Worm (Caenorhabditis elegans) whole organism, L2 larva: ENCODE data around the gene clec-143.

ENCODE experiments used
- C34F6.9 ChIP-seq: fragments of 150-350 bp; optimal IDR thresholded peaks from 2 replicates; lab custom pipeline; 2014; ENCODE audit warnings: missing biosample characterization, missing genetic modification characterization
- nhr-11 ChIP-seq: fragments of 150-350 bp; optimal IDR thresholded peaks from 2 replicates; lab custom pipeline; 2014; ENCODE audit warnings: missing biosample characterization, missing genetic modification characterization
- sma-3 ChIP-seq: sonication (generic microtip); optimal IDR thresholded peaks from 2 replicates; lab custom pipeline; 2016; ENCODE audit warnings: missing genetic modification reagents, missing genetic modification characterization, missing compliant biosample characterization
- snpc-4 ChIP-seq: fragments of 150-350 bp; optimal IDR thresholded peaks from 2 replicates; lab custom pipeline; 2014; ENCODE audit warnings: missing biosample characterization, missing genetic modification characterization
- ztf-11 ChIP-seq: sonication (generic microtip); optimal IDR thresholded peaks from 2 replicates; lab custom pipeline; 2017; ENCODE audit warnings: missing biosample characterization, missing genetic modification characterization

DNA sequence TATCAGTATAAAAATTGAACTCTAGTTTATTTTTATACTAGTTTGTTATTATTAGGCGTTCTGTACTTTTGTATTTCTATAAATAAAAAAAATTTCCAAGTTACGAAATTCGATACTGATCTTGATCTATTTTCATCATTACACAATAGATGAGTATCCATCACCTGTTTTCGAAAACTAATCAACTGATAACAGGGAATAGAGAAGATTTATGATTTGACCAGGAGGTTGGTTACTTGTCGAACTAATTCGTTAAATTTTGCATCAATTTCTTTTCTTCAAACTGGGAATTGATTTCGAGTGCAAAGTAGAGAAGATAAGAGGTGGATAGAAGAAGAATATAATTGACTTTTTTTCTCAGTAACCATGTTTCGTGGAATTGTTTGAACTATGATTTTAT is 45.3 kb upstream of the clec-143 start:
- no peak for TF ChIP-seq snpc-4 (tag; lab: Kevin White, UChicago)
- TF ChIP-seq sma-3 (GFP tag; lab: Kevin White, UChicago) = peak; percentile 64
- TF ChIP-seq ztf-11 (tag; lab: Kevin White, UChicago) = no peak
- no peak for TF ChIP-seq nhr-11
- TF ChIP-seq C34F6.9 (tag; lab: Kevin White, UChicago) = no peak
